Fruit fly (Drosophila melanogaster): ENCODE results near the gene CG43362.

Gene CG43362

dm6 chr2L:18320933-18321332 is 29.7 kb upstream of the CG43362 start (continued):
- TF ChIP-seq ssp (GFP tag; IDR thresholded peaks at IDR 0.05) = no peak
- no peak for TF ChIP-seq chn (GFP tag; optimal IDR thresholded peaks at IDR 0.05)
- no peak for TF ChIP-seq Jarid2 (GFP tag; optimal IDR thresholded peaks at IDR 0.05)
- TF ChIP-seq zen (tag; optimal IDR thresholded peaks at IDR 0.05) = no peak
- no peak for TF ChIP-seq CG1233 (GFP tag; optimal IDR thresholded peaks at IDR 0.05)
- no peak for TF ChIP-seq ind (GFP tag; optimal IDR thresholded peaks at IDR 0.05)
- TF ChIP-seq Bgb (GFP tag; IDR thresholded peaks at IDR 0.05; ENCODE audit: partially characterized antibody) = peak; percentile 20; the same call in 1 of the 2 replicates
- TF ChIP-seq CG11504 (tag; optimal IDR thresholded peaks at IDR 0.05) = peak; percentile 67
- TF ChIP-seq Hr78 (GFP tag; optimal IDR thresholded peaks at IDR 0.05) = peak in 1 of 2 experiments; percentile 67
- peak; percentile 18; the same call in 1 of the 2 replicates for TF ChIP-seq chm (GFP tag; IDR thresholded peaks at IDR 0.05)
- 0 out of 3 replicates have a peak, but pooled peaks have one; percentile 11 for TF ChIP-seq CG34224 (GFP tag; IDR thresholded peaks at IDR 0.05; ENCODE audit: partially characterized antibody)
- TF ChIP-seq CG6654 (GFP tag; optimal IDR thresholded peaks at IDR 0.05) = no peak
- no peak for TF ChIP-seq CG9215 (GFP tag; IDR thresholded peaks at IDR 0.05)
- peak; percentile 38; the same call in 2 of the 3 replicates for TF ChIP-seq Doc3 (GFP tag; IDR thresholded peaks at IDR 0.05; ENCODE audit: partially characterized antibody)
- TF ChIP-seq ATbp (GFP tag; optimal IDR thresholded peaks at IDR 0.05) = no peak
- TF ChIP-seq CG2199 (GFP tag; IDR thresholded peaks at IDR 0.05) = peak; percentile 67; the same call in 1 of the 3 replicates
- TF ChIP-seq D19B (GFP tag; optimal IDR thresholded peaks at IDR 0.05) = no peak
- TF ChIP-seq Dref (GFP tag; IDR thresholded peaks at IDR 0.05) = no peak
- no peak for TF ChIP-seq CG8478 (optimal IDR thresholded peaks at IDR 0.05)
- TF ChIP-seq disco-r (GFP tag; optimal IDR thresholded peaks at IDR 0.05) = no peak
- TF ChIP-seq ewg (GFP tag; optimal IDR thresholded peaks at IDR 0.05) = peak; percentile 81
- TF ChIP-seq tap (tag; optimal IDR thresholded peaks at IDR 0.05) = no peak
- TF ChIP-seq Xrp1 (GFP tag; IDR thresholded peaks at IDR 0.05) = no peak
- no peak for TF ChIP-seq Sry-β (GFP tag; optimal IDR thresholded peaks at IDR 0.05)
- no peak for TF ChIP-seq pita (GFP tag; optimal IDR thresholded peaks at IDR 0.05)
- TF ChIP-seq CG30020 (tag; optimal IDR thresholded peaks at IDR 0.05) = no peak

- TF ChIP-seq B-H2 (GFP tag; optimal IDR thresholded peaks at IDR 0.05) (peak; percentile 3), tna (GFP tag; IDR thresholded peaks at IDR 0.05; ENCODE audit: partially characterized antibody) (no peak), phol (tag; optimal IDR thresholded peaks at IDR 0.05) (peak; percentile 9), CG11093 (GFP tag; IDR thresholded peaks at IDR 0.05) (no peak), CG11085 (GFP tag; IDR thresholded peaks at IDR 0.05) (no peak), Gug (GFP tag; IDR thresholded peaks at IDR 0.05) (no peak), CG10209 (GFP tag; optimal IDR thresholded peaks at IDR 0.05) (no peak), CG10147 (GFP tag; optimal IDR thresholded peaks at IDR 0.05) (peak; percentile 29), CG7372 (GFP tag; IDR thresholded peaks at IDR 0.05) (no peak), lov (optimal IDR thresholded peaks at IDR 0.05) (no peak), lov (GFP tag; IDR thresholded peaks at IDR 0.05) (no peak), zfh1 (GFP tag; IDR thresholded peaks at IDR 0.05) (0 out of 3 replicates have a peak, but pooled peaks have one; percentile 14), Taf1 (GFP tag; IDR thresholded peaks at IDR 0.05) (no peak), CG7271 (tag; optimal IDR thresholded peaks at IDR 0.05) (no peak), peb (GFP tag; IDR thresholded peaks at IDR 0.05) (no peak), ro (GFP tag; IDR thresholded peaks at IDR 0.05) (no peak), Hr51 (GFP tag; optimal IDR thresholded peaks at IDR 0.05) (no peak), Poxn (GFP tag; IDR thresholded peaks at IDR 0.05) (no peak), CG13894 (tag; optimal IDR thresholded peaks at IDR 0.05) (peak; percentile 94), gro (GFP tag; optimal IDR thresholded peaks at IDR 0.05) (peak; percentile 56), dmrt11E (tag; optimal IDR thresholded peaks at IDR 0.05) (peak; percentile 15), NFAT (GFP tag; IDR thresholded peaks at IDR 0.05) (no peak), Blimp-1 (GFP tag; optimal IDR thresholded peaks at IDR 0.05) (peak; percentile 28), ham (GFP tag; IDR thresholded peaks at IDR 0.05) (no peak), CG11504 (tag; optimal IDR thresholded peaks at IDR 0.05) (peak; percentile 100)
These were observed 28.5 kb upstream of the CG43362 start, which contains the start of gene Fas3 for dm6 chr2L:18319577-18320316. Gene Fas3 (plus strand): TSS chr2L:18320102.
